Worm (Caenorhabditis elegans): ENCODE measurements around the gene cex-2.

DNA sequence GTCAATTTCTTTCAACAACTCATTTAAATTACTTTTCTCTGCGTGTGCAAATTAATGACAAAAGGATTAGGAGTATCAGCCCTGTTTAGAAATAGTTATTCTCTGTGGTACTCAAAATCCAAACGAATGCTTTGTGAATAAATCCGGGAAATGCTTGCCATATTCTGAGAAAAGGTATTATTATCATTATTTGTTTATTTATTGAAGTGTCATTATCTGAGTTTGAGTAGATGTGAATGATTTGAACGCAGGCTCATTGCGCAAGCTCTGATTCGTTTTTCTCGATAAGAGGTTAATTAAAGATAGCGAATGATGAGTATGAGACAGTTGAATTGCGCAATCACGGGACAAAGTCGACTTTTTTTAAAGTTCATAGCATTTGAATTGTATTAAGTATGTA is 7.3 kb downstream of the cex-2 start:
- TF ChIP-seq him-1 (tag; optimal IDR thresholded peaks at IDR 0.05) (no peak), dao-5 (tag; optimal IDR thresholded peaks at IDR 0.05) (no peak), W03F9.2 (tag; optimal IDR thresholded peaks at IDR 0.05) (no peak)

Data from whole organism, L4/young adult.